Fruit fly (Drosophila melanogaster): ENCODE measurements around the gene CG5391.
"Not testable (repeated sequence)": the region's sequence is repeated elsewhere in the genome, so short reads cannot be mapped to it uniquely, and the experiment has no call there.

The CG5391 gene

dm6 chr3R:22323994-22324393, 10.0 kb downstream of the CG5391 start, which contains the start of gene CG34377:
Gene CG34377, minus strand, starts transcription at chr3R:22324094.
- TF ChIP-seq rgr (GFP tag; optimal IDR thresholded peaks at IDR 0.05) (no peak), h (GFP tag; optimal IDR thresholded peaks at IDR 0.05) (no peak)

- no peak for TF ChIP-seq Dif (GFP tag; optimal IDR thresholded peaks at IDR 0.05; ENCODE audit: partially characterized antibody)
- no peak for TF ChIP-seq psq (GFP tag; optimal IDR thresholded peaks at IDR 0.05)
- TF ChIP-seq brk (GFP tag; optimal IDR thresholded peaks at IDR 0.05) = no peak
- no peak for TF ChIP-seq Mio (GFP tag; optimal IDR thresholded peaks at IDR 0.05)
- no peak for TF ChIP-seq fru (GFP tag; optimal IDR thresholded peaks at IDR 0.05)
- TF ChIP-seq h (GFP tag; optimal IDR thresholded peaks at IDR 0.05) = no peak
- TF ChIP-seq foxo (GFP tag; optimal IDR thresholded peaks at IDR 0.05) = no peak
- no peak for TF ChIP-seq dsf (GFP tag; optimal IDR thresholded peaks at IDR 0.05; ENCODE audit: borderline replicate concordance)
- no peak for TF ChIP-seq dmrt93B (GFP tag; optimal IDR thresholded peaks at IDR 0.05)
- TF ChIP-seq Vsx2 (GFP tag; optimal IDR thresholded peaks at IDR 0.05; ENCODE audit: partially characterized antibody) = no peak
- no peak for TF ChIP-seq lola (GFP tag; optimal IDR thresholded peaks at IDR 0.05)
- TF ChIP-seq tai (GFP tag; optimal IDR thresholded peaks at IDR 0.05) = no peak
- TF ChIP-seq Hr78 (GFP tag; optimal IDR thresholded peaks at IDR 0.05) = no peak
- no peak for TF ChIP-seq Hr83 (GFP tag; optimal IDR thresholded peaks at IDR 0.05; ENCODE audit: poor library complexity, severe bottlenecking)
- TF ChIP-seq Sp1 (GFP tag; optimal IDR thresholded peaks at IDR 0.05) = no peak
- TF ChIP-seq CrebA (GFP tag; optimal IDR thresholded peaks at IDR 0.05; ENCODE audit: borderline replicate concordance) = no peak
- no peak for TF ChIP-seq rgr (GFP tag; optimal IDR thresholded peaks at IDR 0.05)
- no peak for TF ChIP-seq Abd-B (GFP tag; optimal IDR thresholded peaks at IDR 0.05)
Observed at dm6 chr3R:22300064-22300463, 33.9 kb downstream of the CG5391 start.

dm6 chr3R:22298505-22298904, 35.4 kb downstream of the CG5391 start, which contains the start of gene CG7084:
Gene CG7084, plus strand, starts transcription at chr3R:22298805.
- not testable (repeated sequence) for TF ChIP-seq h, OdsH, usp (GFP tag; optimal IDR thresholded peaks at IDR 0.05)

dm6 chr3R:22288305-22288704, 45.6 kb downstream of the CG5391 start:
- TF ChIP-seq Hr83 (GFP tag; optimal IDR thresholded peaks at IDR 0.05; ENCODE audit: poor library complexity, severe bottlenecking) = no peak
- TF ChIP-seq brk (GFP tag; optimal IDR thresholded peaks at IDR 0.05) = no peak
- no peak for TF ChIP-seq fru (GFP tag; optimal IDR thresholded peaks at IDR 0.05)
- TF ChIP-seq psq (GFP tag; optimal IDR thresholded peaks at IDR 0.05) = no peak
- TF ChIP-seq Dif (GFP tag; optimal IDR thresholded peaks at IDR 0.05; ENCODE audit: partially characterized antibody) = no peak
- no peak for TF ChIP-seq Mio (GFP tag; optimal IDR thresholded peaks at IDR 0.05)
- TF ChIP-seq Rel (GFP tag; optimal IDR thresholded peaks at IDR 0.05) = no peak
- TF ChIP-seq Rel (tag; optimal IDR thresholded peaks at IDR 0.05) = no peak
- TF ChIP-seq lola (GFP tag; optimal IDR thresholded peaks at IDR 0.05) = no peak
- no peak for TF ChIP-seq HLH106 (tag; optimal IDR thresholded peaks at IDR 0.05)
- TF ChIP-seq foxo (GFP tag; optimal IDR thresholded peaks at IDR 0.05) = no peak
- TF ChIP-seq ey (GFP tag; optimal IDR thresholded peaks at IDR 0.05) = no peak
- TF ChIP-seq usp (GFP tag; optimal IDR thresholded peaks at IDR 0.05) = no peak
- TF ChIP-seq CrebA (GFP tag; optimal IDR thresholded peaks at IDR 0.05; ENCODE audit: borderline replicate concordance) = no peak
- no peak for TF ChIP-seq rgr (GFP tag; optimal IDR thresholded peaks at IDR 0.05)
- no peak for TF ChIP-seq sage (GFP tag; optimal IDR thresholded peaks at IDR 0.05)
- no peak for TF ChIP-seq OdsH (GFP tag; optimal IDR thresholded peaks at IDR 0.05)
- no peak for TF ChIP-seq Vsx2 (GFP tag; optimal IDR thresholded peaks at IDR 0.05; ENCODE audit: partially characterized antibody)

DNA sequence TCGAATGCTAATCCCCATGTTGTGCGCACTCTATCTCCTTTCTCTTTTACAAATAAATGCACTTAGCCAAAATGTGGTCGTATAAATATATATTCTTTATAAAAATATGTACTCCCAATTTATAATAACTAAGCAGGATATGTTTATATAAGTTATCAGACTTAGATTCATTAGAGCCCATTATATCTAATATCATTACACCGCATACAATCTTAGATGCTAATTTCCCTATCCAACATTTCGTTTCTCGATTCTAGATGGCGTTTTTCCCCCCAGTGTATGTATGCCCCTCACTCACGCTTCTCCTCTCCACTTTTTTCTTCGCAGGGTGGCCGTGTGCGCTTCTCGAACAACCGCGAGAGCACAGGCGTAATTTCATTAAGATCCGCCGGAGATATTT, 46.5 kb downstream of the CG5391 start:
- TF ChIP-seq lola (GFP tag; optimal IDR thresholded peaks at IDR 0.05) = no peak
- TF ChIP-seq Abd-B (GFP tag; optimal IDR thresholded peaks at IDR 0.05) = no peak
- TF ChIP-seq brk (GFP tag; optimal IDR thresholded peaks at IDR 0.05) = no peak
- TF ChIP-seq Hr83 (GFP tag; optimal IDR thresholded peaks at IDR 0.05; ENCODE audit: poor library complexity, severe bottlenecking) = no peak
- no peak for TF ChIP-seq Dfd (GFP tag; optimal IDR thresholded peaks at IDR 0.05)
- no peak for TF ChIP-seq OdsH (GFP tag; optimal IDR thresholded peaks at IDR 0.05)
